Fruit fly (Drosophila melanogaster): ENCODE results near the gene CG2701.

The CG2701 gene

dm6 chrX:2704134-2704773 is 15.9 kb downstream of the CG2701 start, which contains the start of gene eIF2Bbeta (continued):
- 0 out of 3 replicates have a peak, but pooled peaks have one; percentile 16 for TF ChIP-seq HLH4C (GFP tag; IDR thresholded peaks at IDR 0.05; ENCODE audit: partially characterized antibody)
- no peak for TF ChIP-seq Bdp1 (GFP tag; optimal IDR thresholded peaks at IDR 0.05)
- no peak for TF ChIP-seq wek (GFP tag; optimal IDR thresholded peaks at IDR 0.05)
- TF ChIP-seq knrl (GFP tag; IDR thresholded peaks at IDR 0.05; ENCODE audit: partially characterized antibody) = no peak
- no peak for TF ChIP-seq CG7839 (tag; optimal IDR thresholded peaks at IDR 0.05)
- no peak for TF ChIP-seq org-1 (GFP tag; optimal IDR thresholded peaks at IDR 0.05)
- TF ChIP-seq Dll (GFP tag; IDR thresholded peaks at IDR 0.05; ENCODE audit: partially characterized antibody) = 0 out of 4 replicates have a peak, but pooled peaks have one; percentile 30
- peak; percentile 3 for TF ChIP-seq Myb (GFP tag; optimal IDR thresholded peaks at IDR 0.05)
- TF ChIP-seq amos (GFP tag; IDR thresholded peaks at IDR 0.05; ENCODE audit: partially characterized antibody) = peak; percentile 45
- TF ChIP-seq pan (optimal IDR thresholded peaks at IDR 0.05) = no peak
- TF ChIP-seq pan (GFP tag; optimal IDR thresholded peaks at IDR 0.05 in 1 of 2, IDR thresholded peaks at IDR 0.05 in 1 of 2) = peak in 1 of 2 experiments; percentile 9
- no peak for TF ChIP-seq bab2 (GFP tag; optimal IDR thresholded peaks at IDR 0.05)
- peak; percentile 44; the same call in 1 of the 2 replicates for TF ChIP-seq MBD-R2 (GFP tag; IDR thresholded peaks at IDR 0.05)
- peak; percentile 31 for TF ChIP-seq gfzf (GFP tag; optimal IDR thresholded peaks at IDR 0.05)
- TF ChIP-seq kah (GFP tag; optimal IDR thresholded peaks at IDR 0.05) = no peak
- TF ChIP-seq caup (GFP tag; optimal IDR thresholded peaks at IDR 0.05; ENCODE audit: severe bottlenecking) = no peak
- no peak for TF ChIP-seq Sox100B (GFP tag; optimal IDR thresholded peaks at IDR 0.05)
- TF ChIP-seq MESR4 (GFP tag; optimal IDR thresholded peaks at IDR 0.05) = peak; percentile 56
- peak; percentile 60 for TF ChIP-seq BEAF-32 (GFP tag; optimal IDR thresholded peaks at IDR 0.05)
- 0 out of 2 replicates have a peak, but pooled peaks have one; percentile 16 for TF ChIP-seq Rfx (GFP tag; IDR thresholded peaks at IDR 0.05)
- 0 out of 2 replicates have a peak, but pooled peaks have one; percentile 21 for TF ChIP-seq Scr (GFP tag; IDR thresholded peaks at IDR 0.05; ENCODE audit: partially characterized antibody)
- TF ChIP-seq CG7271 (tag; optimal IDR thresholded peaks at IDR 0.05) = no peak
- no peak for TF ChIP-seq ara (GFP tag; IDR thresholded peaks at IDR 0.05)
- no peak for TF ChIP-seq hth (optimal IDR thresholded peaks at IDR 0.05)
- TF ChIP-seq slbo (GFP tag; IDR thresholded peaks at IDR 0.05) = 0 out of 2 replicates have a peak, but pooled peaks have one; percentile 3
- no peak for TF ChIP-seq Xbp1 (GFP tag; optimal IDR thresholded peaks at IDR 0.05)
- TF ChIP-seq scrt (GFP tag; optimal IDR thresholded peaks at IDR 0.05) = no peak
- no peak for TF ChIP-seq chn (GFP tag; optimal IDR thresholded peaks at IDR 0.05)
- no peak for TF ChIP-seq tin (GFP tag; optimal IDR thresholded peaks at IDR 0.05)
- TF ChIP-seq gcm2 (GFP tag; optimal IDR thresholded peaks at IDR 0.05) = no peak
- TF ChIP-seq CG30431 (GFP tag; optimal IDR thresholded peaks at IDR 0.05) = no peak
- TF ChIP-seq CG11723 (GFP tag; optimal IDR thresholded peaks at IDR 0.05) = no peak
- TF ChIP-seq phol (tag; optimal IDR thresholded peaks at IDR 0.05) = no peak
- TF ChIP-seq CG6272 (GFP tag; IDR thresholded peaks at IDR 0.05) = no peak
- no peak for TF ChIP-seq al (GFP tag; IDR thresholded peaks at IDR 0.05)
- TF ChIP-seq dmrt11E (tag; optimal IDR thresholded peaks at IDR 0.05) = no peak
- no peak for TF ChIP-seq Eip74EF (GFP tag; optimal IDR thresholded peaks at IDR 0.05)
- TF ChIP-seq rib (GFP tag; IDR thresholded peaks at IDR 0.05) = no peak
- no peak for TF ChIP-seq seq (GFP tag; IDR thresholded peaks at IDR 0.05)
- TF ChIP-seq HmgZ (tag; optimal IDR thresholded peaks at IDR 0.05) = no peak
- TF ChIP-seq sima (GFP tag; optimal IDR thresholded peaks at IDR 0.05) = no peak
- no peak for TF ChIP-seq ro (GFP tag; IDR thresholded peaks at IDR 0.05)
- no peak for TF ChIP-seq CG1647 (GFP tag; optimal IDR thresholded peaks at IDR 0.05)
- TF ChIP-seq CG9215 (GFP tag; IDR thresholded peaks at IDR 0.05) = no peak
- TF ChIP-seq GATAe (GFP tag; conservative IDR thresholded peaks at IDR 0.05) = no peak
- no peak for TF ChIP-seq CG8089 (GFP tag; optimal IDR thresholded peaks at IDR 0.05)
- no peak for TF ChIP-seq fd102C (GFP tag; optimal IDR thresholded peaks at IDR 0.05)
- no peak for TF ChIP-seq CG3726 (GFP tag; IDR thresholded peaks at IDR 0.05)
- TF ChIP-seq CG10543 (GFP tag; optimal IDR thresholded peaks at IDR 0.05) = no peak

Data from whole organism, embryonic.